Fruit fly (Drosophila melanogaster) S2 (cell line): ENCODE measurements around the gene ppan.

Source experiments
- CG8478 ChIP-seq: fragments of >200 bp; optimal IDR thresholded peaks from 2 replicates; lab custom pipeline; 2018
- CTCF ChIP-seq, 2 experiments: fragments of >200 bp; optimal IDR thresholded peaks; 2 replicates each; lab custom pipeline; 2018

DNA sequence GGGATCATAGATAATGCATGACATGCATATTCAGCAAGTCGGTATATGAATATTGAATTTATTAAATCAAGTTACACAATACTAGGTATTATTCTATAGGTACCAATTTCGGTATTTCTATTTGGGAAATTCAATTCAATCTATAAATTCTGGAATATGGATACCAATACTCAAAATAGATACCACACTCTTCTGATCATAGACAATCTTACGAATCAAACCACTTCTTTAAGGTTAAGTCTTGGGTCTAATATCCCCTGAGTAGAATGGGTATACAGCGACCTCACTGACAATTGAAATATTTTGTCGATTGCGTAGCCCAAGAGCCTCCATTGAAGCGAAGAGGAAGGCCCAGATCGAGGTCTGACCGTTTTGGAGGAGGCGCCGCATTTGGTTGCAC, 23.2 kb upstream of the ppan start:
- TF ChIP-seq CTCF (optimal IDR thresholded peaks at IDR 0.05; lab: Kevin White, UChicago) = no peak
- TF ChIP-seq CG8478 = no peak
